Worm (Caenorhabditis elegans) whole organism, late embryonic: ENCODE measurements around the gene xpb-1.
A peak's percentile ranks its signal among the peaks of the same experiment; 100 is the strongest.

Source experiments
- C08G9.2 ChIP-seq: sonication (generic microtip); optimal IDR thresholded peaks from 2 replicates; lab custom pipeline; 2016; ENCODE audit warnings: mild to moderate bottlenecking, missing genetic modification characterization, moderate library complexity, missing compliant biosample characterization
- F13H6.1 ChIP-seq: sonication (generic microtip); optimal IDR thresholded peaks from 2 replicates; lab custom pipeline; 2016; ENCODE audit warnings: missing genetic modification characterization, missing compliant biosample characterization
- T23F11.4 ChIP-seq: fragments of 200-800 bp; sonication (Bioruptor generic); optimal IDR thresholded peaks from 2 replicates; lab custom pipeline; 2018; ENCODE audit warnings: mild to moderate bottlenecking, missing genetic modification characterization, missing compliant biosample characterization
- Y22D7AL.16 ChIP-seq: sonication (generic microtip); optimal IDR thresholded peaks from 2 replicates; lab custom pipeline; 2016; ENCODE audit warnings: missing genetic modification characterization, missing compliant biosample characterization
- ahr-1 ChIP-seq: sonication (generic microtip); optimal IDR thresholded peaks from 2 replicates; lab custom pipeline; 2016; ENCODE audit warnings: missing genetic modification characterization, missing compliant biosample characterization
- ceh-14 ChIP-seq: sonication (generic microtip); optimal IDR thresholded peaks from 2 replicates; lab custom pipeline; 2016; ENCODE audit warnings: missing genotype, missing genetic modification characterization, missing compliant biosample characterization
- ceh-24 ChIP-seq: sonication (generic microtip); optimal IDR thresholded peaks from 2 replicates; lab custom pipeline; 2016; ENCODE audit warnings: mild to moderate bottlenecking, missing genetic modification characterization, missing compliant biosample characterization
- ceh-31 ChIP-seq: sonication (generic microtip); optimal IDR thresholded peaks from 2 replicates; lab custom pipeline; 2016; ENCODE audit warnings: missing genetic modification characterization, missing compliant biosample characterization
- ceh-34 ChIP-seq: sonication (generic microtip); optimal IDR thresholded peaks from 2 replicates; lab custom pipeline; 2016; ENCODE audit warnings: mild to moderate bottlenecking, missing genetic modification characterization, missing compliant biosample characterization
- dmd-4 ChIP-seq: sonication (generic microtip); optimal IDR thresholded peaks from 2 replicates; lab custom pipeline; 2016; ENCODE audit warnings: borderline replicate concordance, missing genetic modification characterization, missing compliant biosample characterization
- elt-2 ChIP-seq: sonication (generic microtip); optimal IDR thresholded peaks from 2 replicates; lab custom pipeline; 2016; ENCODE audit warnings: missing genetic modification reagents, missing genetic modification characterization, missing compliant biosample characterization
- ets-4 ChIP-seq: sonication (generic microtip); optimal IDR thresholded peaks from 2 replicates; lab custom pipeline; 2016; ENCODE audit warnings: missing genetic modification characterization, missing compliant biosample characterization
- eyg-1 ChIP-seq: sonication (generic microtip); optimal IDR thresholded peaks from 2 replicates; lab custom pipeline; 2016; ENCODE audit warnings: missing genotype, missing genetic modification characterization, missing compliant biosample characterization
- fax-1 ChIP-seq: sonication (generic microtip); optimal IDR thresholded peaks from 2 replicates; lab custom pipeline; 2016; ENCODE audit warnings: missing genotype, missing genetic modification characterization, missing compliant biosample characterization
- fkh-10 ChIP-seq: fragments of 150-350 bp; optimal IDR thresholded peaks from 2 replicates; lab custom pipeline; 2014; ENCODE audit warnings: missing biosample characterization, missing genetic modification reagents, missing genetic modification characterization
- gmeb-2 ChIP-seq: sonication (generic microtip); optimal IDR thresholded peaks from 2 replicates; lab custom pipeline; 2016; ENCODE audit warnings: missing genetic modification characterization, inconsistent platforms, missing compliant biosample characterization
- hlh-15 ChIP-seq: sonication (generic microtip); optimal IDR thresholded peaks from 2 replicates; lab custom pipeline; 2016; ENCODE audit warnings: missing genetic modification characterization, missing compliant biosample characterization
- hlh-30 ChIP-seq: sonication (generic microtip); optimal IDR thresholded peaks from 2 replicates; lab custom pipeline; 2017; ENCODE audit warnings: antibody characterized with exemption, missing genetic modification characterization, missing compliant biosample characterization; ENCODE audit not compliant: insufficient read depth
- hlh-8 ChIP-seq: sonication (generic microtip); optimal IDR thresholded peaks from 2 replicates; lab custom pipeline; 2016; ENCODE audit warnings: missing genotype, missing genetic modification characterization, missing compliant biosample characterization
- mec-3 ChIP-seq: sonication (generic microtip); optimal IDR thresholded peaks from 2 replicates; lab custom pipeline; 2016; ENCODE audit warnings: borderline replicate concordance, missing genetic modification characterization, missing compliant biosample characterization
- nfya-1 ChIP-seq: sonication (generic microtip); optimal IDR thresholded peaks from 2 replicates; lab custom pipeline; 2017; ENCODE audit warnings: missing genetic modification characterization, mild to moderate bottlenecking, missing compliant biosample characterization, antibody characterized with exemption, moderate library complexity
- nhr-11 ChIP-seq: fragments of 150-350 bp; optimal IDR thresholded peaks from 2 replicates; lab custom pipeline; 2014; ENCODE audit warnings: missing biosample characterization, missing genetic modification characterization
- npax-4 ChIP-seq: sonication (generic microtip); optimal IDR thresholded peaks from 2 replicates; lab custom pipeline; 2016; ENCODE audit warnings: missing genetic modification characterization, missing compliant biosample characterization
- pqm-1 ChIP-seq: sonication (generic microtip); optimal IDR thresholded peaks from 2 replicates; lab custom pipeline; 2016; ENCODE audit warnings: missing genetic modification characterization, missing compliant biosample characterization
- ref-2 ChIP-seq: sonication (generic microtip); optimal IDR thresholded peaks from 2 replicates; lab custom pipeline; 2016; ENCODE audit warnings: missing genetic modification characterization, missing compliant biosample characterization
- sdc-2 ChIP-seq: sonication (generic microtip); optimal IDR thresholded peaks from 2 replicates; lab custom pipeline; 2016; ENCODE audit warnings: missing genotype, missing genetic modification characterization, missing compliant biosample characterization
- sox-2 ChIP-seq: fragments of 200-800 bp; sonication (Bioruptor generic); IDR thresholded peaks from 2 replicates; pipeline ENCODE4 v1.3.6; 2022; ENCODE audit warnings: missing genetic modification reagents, missing genetic modification characterization, missing compliant biosample characterization
- sox-4 ChIP-seq: sonication (generic microtip); optimal IDR thresholded peaks from 2 replicates; lab custom pipeline; 2017; ENCODE audit warnings: mild to moderate bottlenecking, missing genetic modification characterization, inconsistent platforms, missing compliant biosample characterization
- syd-9 ChIP-seq: sonication (generic microtip); optimal IDR thresholded peaks from 2 replicates; lab custom pipeline; 2016; ENCODE audit warnings: mild to moderate bottlenecking, missing genetic modification characterization, moderate library complexity, missing compliant biosample characterization
- tbx-2 ChIP-seq: sonication (generic microtip); optimal IDR thresholded peaks from 2 replicates; lab custom pipeline; 2016; ENCODE audit warnings: missing genetic modification characterization, missing compliant biosample characterization
- ttx-3 ChIP-seq: sonication (generic microtip); optimal IDR thresholded peaks from 2 replicates; lab custom pipeline; 2016; ENCODE audit warnings: missing genetic modification reagents, missing genetic modification characterization, missing compliant biosample characterization
- unc-3 ChIP-seq, 2 experiments: fragments of 200-800 bp in 1 of 2; sonication (Bioruptor generic) in 1 of 2; sonication (generic microtip) in 1 of 2; conservative IDR thresholded peaks in 1 of 2; optimal IDR thresholded peaks in 1 of 2; 2 replicates each; pipeline versions ENCODE4 v1.3.6 to Lab custom; 2016 to 2022; ENCODE audit warnings: missing compliant biosample characterization in 2 of 2, missing genetic modification characterization in 2 of 2, missing genetic modification reagents in 1 of 2
- unc-42 ChIP-seq: sonication (generic microtip); optimal IDR thresholded peaks from 2 replicates; lab custom pipeline; 2016; ENCODE audit warnings: missing genotype, missing genetic modification characterization, missing compliant biosample characterization
- zip-5 ChIP-seq: sonication (generic microtip); optimal IDR thresholded peaks from 2 replicates; lab custom pipeline; 2016; ENCODE audit warnings: missing genetic modification characterization, missing compliant biosample characterization
- ztf-16 ChIP-seq: sonication (generic microtip); optimal IDR thresholded peaks from 2 replicates; lab custom pipeline; 2017; ENCODE audit warnings: missing genetic modification characterization, missing compliant biosample characterization

Gene xpb-1

DNA sequence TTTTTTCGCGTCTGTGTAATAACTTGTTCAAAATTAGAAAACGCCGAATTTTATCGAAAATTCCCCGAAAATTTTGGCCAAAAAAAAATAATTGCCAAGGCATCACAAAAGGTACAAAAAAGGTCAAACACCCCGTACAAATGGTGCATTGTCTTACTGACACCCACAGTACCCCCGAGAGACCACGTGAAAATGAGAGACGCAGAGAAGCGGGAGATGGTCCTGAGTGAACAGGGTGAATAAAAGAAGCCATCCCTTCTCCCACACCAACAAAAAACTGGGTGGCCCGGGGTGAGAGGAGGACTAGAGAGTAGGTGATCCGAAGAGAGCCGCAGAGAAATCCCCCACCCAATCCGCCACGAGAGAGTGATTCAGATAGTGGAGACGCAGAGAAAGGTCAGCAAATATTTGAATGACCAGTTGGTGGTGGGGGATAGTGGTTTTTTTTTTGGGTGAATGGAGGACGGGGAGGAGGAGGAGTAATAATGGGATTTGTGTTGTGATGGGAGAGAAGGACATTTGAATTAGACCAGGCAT, 45.1 kb upstream of the xpb-1 start:
- TF ChIP-seq nfya-1 (tag; lab: Kevin White, UChicago) (peak; percentile 55), hlh-30 (tag; lab: Kevin White, UChicago) (peak; percentile 29), eyg-1 (tag; lab: Kevin White, UChicago) (peak; percentile 41), sox-4 (tag; lab: Kevin White, UChicago) (peak; percentile 13), syd-9 (tag; lab: Kevin White, UChicago) (no peak), ceh-34 (tag; lab: Kevin White, UChicago) (peak; percentile 40), pqm-1 (no peak), ceh-31 (tag; lab: Kevin White, UChicago) (peak; percentile 39), tbx-2 (tag; lab: Kevin White, UChicago) (peak; percentile 50), F13H6.1 (no peak), sdc-2 (tag; lab: Kevin White, UChicago) (peak; percentile 37)
- TF ChIP-seq, all 69 proteins: peak for 8

DNA sequence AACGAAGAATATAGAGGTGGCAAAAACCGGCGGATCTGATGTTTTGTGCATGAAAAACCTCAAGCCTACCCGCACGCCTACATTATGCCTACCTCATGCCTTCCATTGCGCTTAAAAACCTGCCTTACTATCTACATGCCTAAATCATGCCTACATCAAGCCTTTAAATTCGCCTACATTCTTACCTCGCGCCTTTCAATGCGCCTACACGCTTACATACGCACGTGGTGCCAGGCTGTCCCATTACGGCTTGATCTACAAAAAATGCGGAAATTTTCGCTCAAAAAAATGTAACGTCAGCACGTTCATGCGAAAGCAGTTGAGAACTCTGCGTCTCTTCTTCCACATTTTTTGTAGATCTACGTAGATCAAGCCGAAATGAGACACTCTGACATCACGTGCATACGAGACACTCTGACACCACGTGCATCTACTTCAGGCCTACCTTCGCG, 42.3 kb upstream of the xpb-1 start, which contains the start of gene fbxa-220:
fbxa-220 (minus strand) TSS at position 51 of the 452 bp plus-strand sequence.
- TF ChIP-seq ets-4 (tag; lab: Kevin White, UChicago) (no peak), unc-42 (tag; lab: Kevin White, UChicago) (no peak), sox-4 (tag; lab: Kevin White, UChicago) (no peak)
- TF ChIP-seq, all 69 proteins: peak for 0

DNA sequence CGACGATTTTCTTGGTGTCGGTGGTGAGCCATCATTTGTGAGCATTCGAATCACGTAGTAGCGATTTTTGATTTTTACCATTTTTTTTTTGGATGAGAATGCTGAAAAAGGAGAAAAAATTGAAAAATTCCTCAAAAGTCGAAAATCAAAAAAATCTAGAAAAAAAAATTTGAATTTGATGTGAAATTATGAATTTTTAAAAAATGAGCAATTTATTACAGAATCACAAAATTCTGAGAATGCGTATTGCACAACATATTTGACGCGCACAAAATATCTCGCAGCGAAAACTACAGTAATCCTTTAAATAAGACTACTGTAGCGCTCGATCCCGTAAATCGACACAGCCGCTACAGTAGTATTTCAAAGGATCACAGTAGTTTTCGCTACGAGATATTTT, 39.2 kb upstream of the xpb-1 start, which contains the start of gene popl-5:
popl-5 (minus strand) TSS at position 101 of the 400 bp plus-strand sequence.
- TF ChIP-seq ceh-24 (no peak), ztf-16 (tag; lab: Kevin White, UChicago) (no peak), pqm-1 (no peak), ceh-14 (tag; lab: Kevin White, UChicago) (no peak), gmeb-2 (tag; lab: Kevin White, UChicago) (no peak), elt-2 (tag; lab: Kevin White, UChicago) (no peak), fax-1 (tag; lab: Kevin White, UChicago) (no peak), fkh-10 (GFP tag; lab: Kevin White, UChicago) (no peak), npax-4 (no peak), Y22D7AL.16 (tag; lab: Kevin White, UChicago) (no peak)

DNA sequence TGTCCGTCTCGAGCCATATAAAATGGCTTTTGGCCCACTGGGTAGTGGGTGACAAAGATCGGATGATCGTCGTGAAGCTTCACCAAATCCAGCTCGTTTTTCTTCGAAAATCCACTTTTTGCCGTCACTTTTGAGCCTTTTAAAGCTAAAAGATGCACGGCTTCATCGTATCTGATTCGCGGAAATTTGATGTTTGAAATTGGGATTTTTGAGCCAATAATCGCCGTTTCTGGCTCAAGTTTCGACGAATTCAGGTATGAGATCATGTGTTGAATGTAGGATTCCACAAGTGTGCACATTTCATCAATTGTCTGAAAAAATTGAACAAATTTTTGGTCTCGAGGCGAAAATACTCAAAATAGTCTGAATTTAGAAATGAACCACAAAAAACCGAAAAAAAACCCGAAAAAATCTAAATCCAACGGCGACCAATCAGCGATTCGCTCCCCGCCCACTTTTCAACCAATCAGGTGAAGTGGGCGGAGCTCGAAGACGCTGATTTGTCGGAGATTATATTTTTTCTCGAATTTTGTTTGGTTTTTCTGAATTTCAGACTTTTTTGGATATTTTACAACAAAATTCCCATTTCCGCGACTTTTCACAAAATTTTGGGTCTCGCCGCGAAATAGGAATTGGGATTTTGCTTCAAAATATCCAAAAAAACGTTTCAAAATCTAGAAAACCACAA, 37.7 kb upstream of the xpb-1 start:
- TF ChIP-seq ahr-1 (tag; lab: Kevin White, UChicago), result no peak
- TF ChIP-seq nfya-1 (tag; lab: Kevin White, UChicago), result peak; percentile 64
- no peak for TF ChIP-seq mec-3 (tag; lab: Kevin White, UChicago)

DNA sequence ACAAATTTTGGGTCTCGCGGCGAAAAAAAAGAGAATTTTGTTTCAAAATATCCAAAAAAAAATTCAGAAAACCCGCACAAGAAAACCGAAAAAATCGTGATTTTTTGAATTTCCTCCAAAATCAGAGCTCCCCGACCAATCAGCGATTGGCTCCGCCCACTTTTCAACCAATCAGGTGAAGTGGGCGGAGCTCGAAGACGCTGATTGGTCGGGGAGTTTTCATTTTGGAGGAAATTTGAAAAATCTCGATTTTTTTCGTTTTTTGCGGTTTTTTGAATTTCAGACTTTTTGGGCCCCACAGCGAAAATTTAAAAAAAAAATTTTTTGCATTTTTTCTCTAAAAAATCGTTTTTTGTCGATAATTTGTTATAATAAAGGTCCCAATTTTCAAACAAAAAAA, 36.9 kb upstream of the xpb-1 start:
- TF ChIP-seq sox-2 (GFP tag; lab: Robert Waterston, UW) (no peak), nfya-1 (tag; lab: Kevin White, UChicago) (peak; percentile 66)

DNA sequence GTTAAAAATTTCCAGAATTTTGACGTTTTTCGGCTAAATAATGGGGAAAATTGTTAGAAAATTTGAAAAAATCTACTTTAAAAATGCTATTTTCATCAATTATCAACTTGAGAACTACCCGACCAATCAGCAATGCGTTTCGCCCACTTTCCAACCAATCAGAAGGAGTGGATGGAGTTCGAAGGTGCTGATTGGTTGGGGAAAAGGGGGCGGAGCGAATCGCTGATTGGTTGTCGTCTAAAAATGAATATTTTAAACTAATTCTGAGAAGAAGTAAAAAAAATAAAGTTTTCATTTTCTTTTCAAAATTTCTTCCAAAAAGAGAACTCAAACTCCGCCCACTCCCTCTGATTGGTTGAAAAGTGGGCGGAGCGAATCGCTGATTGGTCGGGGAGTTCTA, 36.2 kb upstream of the xpb-1 start:
- TF ChIP-seq sdc-2 (tag; lab: Kevin White, UChicago) (no peak), nfya-1 (tag; lab: Kevin White, UChicago) (peak; percentile 89), ttx-3 (no peak)
- TF ChIP-seq, all 69 proteins: peak for 1

DNA sequence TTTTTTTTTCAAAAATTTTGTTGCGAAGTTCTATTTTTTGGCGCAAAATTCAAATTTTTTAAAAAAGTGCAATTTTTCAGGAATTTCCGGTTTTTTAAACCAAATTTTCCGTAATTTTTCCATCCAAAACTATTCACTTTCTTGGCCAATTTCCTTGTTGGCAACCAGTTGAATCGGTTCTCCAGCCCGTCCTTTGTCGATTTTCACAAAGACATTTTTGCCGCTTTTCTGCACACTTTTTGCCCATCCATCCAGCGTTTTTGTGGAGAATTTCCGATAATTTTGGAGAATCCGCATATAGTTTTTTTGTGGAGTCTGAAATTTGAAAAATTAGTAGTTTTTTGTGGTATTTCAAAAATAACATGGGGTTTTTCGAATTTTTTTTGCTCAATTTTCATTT, 34.0 kb upstream of the xpb-1 start:
- no peak for TF ChIP-seq hlh-15 (tag; lab: Kevin White, UChicago)
- TF ChIP-seq ets-4 (tag; lab: Kevin White, UChicago), result no peak
- TF ChIP-seq ref-2 (tag; lab: Kevin White, UChicago), result no peak
- TF ChIP-seq hlh-30 (tag; lab: Kevin White, UChicago), result no peak
- TF ChIP-seq zip-5 (tag; lab: Kevin White, UChicago), result no peak
- no peak for TF ChIP-seq C08G9.2 (tag; lab: Kevin White, UChicago)
- TF ChIP-seq pqm-1, result no peak
- no peak for TF ChIP-seq ceh-14 (tag; lab: Kevin White, UChicago)
- no peak for TF ChIP-seq T23F11.4 (GFP tag; lab: Kevin White, UChicago)
- no peak for TF ChIP-seq nhr-11 (tag; lab: Kevin White, UChicago)
- TF ChIP-seq dmd-4 (tag; lab: Kevin White, UChicago), result no peak
- no peak for TF ChIP-seq unc-3 (GFP tag; conservative IDR thresholded peaks at IDR 0.05; lab: Robert Waterston, UW)
- TF ChIP-seq unc-3 (tag; optimal IDR thresholded peaks at IDR 0.05; lab: Kevin White, UChicago), result no peak
- no peak for TF ChIP-seq hlh-8 (tag; lab: Kevin White, UChicago)
